Fruit fly (Drosophila melanogaster) whole organism, embryonic: ENCODE measurements around the gene CG10948.

Experiments used
- Adf1 ChIP-seq: fragments of 200-800 bp; sonication (Bioruptor generic); IDR thresholded peaks from 2 replicates; pipeline ENCODE4 v1.3.6; 2022; ENCODE audit warnings: missing biosample characterization, missing genetic modification characterization
- B-H1 ChIP-seq: fragments of 200-800 bp; sonication (Bioruptor generic); IDR thresholded peaks from 3 replicates; pipeline ENCODE4 v1.3.6; 2022; ENCODE audit warnings: missing biosample characterization, missing genetic modification characterization
- CG10431 ChIP-seq: fragments of 200-800 bp; sonication (Bioruptor generic); optimal IDR thresholded peaks from 3 replicates; lab custom pipeline; 2018; ENCODE audit warnings: missing biosample characterization, mild to moderate bottlenecking, missing genetic modification characterization
- CG10543 ChIP-seq: fragments of 200-800 bp; sonication (Bioruptor generic); optimal IDR thresholded peaks from 3 replicates; lab custom pipeline; 2017; ENCODE audit warnings: missing biosample characterization, mild to moderate bottlenecking, missing genetic modification characterization, moderate library complexity
- CG10654 ChIP-seq: fragments of 200-800 bp; sonication (Bioruptor generic); optimal IDR thresholded peaks from 2 replicates; lab custom pipeline; 2016; ENCODE audit warnings: missing biosample characterization, missing genetic modification characterization
- CG10979 ChIP-seq: fragments of 200-800 bp; sonication (Bioruptor generic); optimal IDR thresholded peaks from 2 replicates; lab custom pipeline; 2018; ENCODE audit warnings: missing biosample characterization, mild to moderate bottlenecking, missing genetic modification characterization, moderate library complexity
- CG11695 ChIP-seq: fragments of 200-800 bp; sonication (Bioruptor generic); IDR thresholded peaks from 3 replicates; pipeline ENCODE4 v1.3.6; 2022; ENCODE audit warnings: missing biosample characterization, missing genetic modification characterization
- CG13424 ChIP-seq: fragments of 200-800 bp; sonication (Bioruptor generic); optimal IDR thresholded peaks from 2 replicates; lab custom pipeline; 2019; ENCODE audit warnings: missing biosample characterization, mild to moderate bottlenecking, missing genetic modification characterization, moderate library complexity
- CG14014 ChIP-seq: fragments of 200-800 bp; sonication (Bioruptor generic); IDR thresholded peaks from 2 replicates; pipeline ENCODE4 v1.3.6; 2022; ENCODE audit warnings: missing biosample characterization, missing genetic modification characterization
- CG15269 ChIP-seq: fragments of 200-800 bp; sonication (Bioruptor generic); optimal IDR thresholded peaks from 2 replicates; lab custom pipeline; 2018; ENCODE audit warnings: missing biosample characterization, mild to moderate bottlenecking, missing genetic modification characterization, moderate library complexity
- CG1529 ChIP-seq: fragments of 200-800 bp; sonication (Bioruptor generic); optimal IDR thresholded peaks from 3 replicates; lab custom pipeline; 2018; ENCODE audit warnings: missing biosample characterization, missing genetic modification characterization
- CG15696 ChIP-seq: fragments of 200-800 bp; sonication (Bioruptor generic); optimal IDR thresholded peaks from 2 replicates; lab custom pipeline; 2019; ENCODE audit warnings: missing biosample characterization, mild to moderate bottlenecking, missing genetic modification characterization, moderate library complexity
- CG17328 ChIP-seq: fragments of 200-800 bp; sonication (Bioruptor generic); IDR thresholded peaks from 2 replicates; pipeline ENCODE4 v1.3.6; 2022; ENCODE audit warnings: missing biosample characterization, missing genetic modification characterization
- CG17361 ChIP-seq: fragments of 200-800 bp; sonication (Bioruptor generic); IDR thresholded peaks from 3 replicates; pipeline ENCODE4 v1.3.6; 2022; ENCODE audit warnings: missing biosample characterization, missing genetic modification characterization
- CG17802 ChIP-seq: fragments of 200-800 bp; sonication (Bioruptor generic); optimal IDR thresholded peaks from 2 replicates; lab custom pipeline; 2018; ENCODE audit warnings: missing biosample characterization, mild to moderate bottlenecking, missing genetic modification characterization, moderate library complexity
- CG18262 ChIP-seq: fragments of 200-800 bp; optimal IDR thresholded peaks from 3 replicates; lab custom pipeline; 2019; ENCODE audit warnings: missing biosample characterization, mild to moderate bottlenecking, missing genetic modification characterization, moderate library complexity
- CG18619 ChIP-seq: fragments of 200-800 bp; sonication (Bioruptor generic); optimal IDR thresholded peaks from 3 replicates; lab custom pipeline; 2017; ENCODE audit warnings: missing biosample characterization, mild to moderate bottlenecking, missing genetic modification characterization
- CG2116 ChIP-seq: fragments of 200-800 bp; sonication (Bioruptor generic); optimal IDR thresholded peaks from 3 replicates; lab custom pipeline; 2018; ENCODE audit warnings: missing biosample characterization, mild to moderate bottlenecking, missing genetic modification characterization
- CG3281 ChIP-seq: fragments of 200-800 bp; sonication (Bioruptor generic); optimal IDR thresholded peaks from 3 replicates; lab custom pipeline; 2017; ENCODE audit warnings: missing biosample characterization, mild to moderate bottlenecking, missing genetic modification characterization
- CG34224 ChIP-seq: fragments of 200-800 bp; sonication (Bioruptor generic); IDR thresholded peaks from 3 replicates; pipeline ENCODE4 v1.3.6; 2022; ENCODE audit warnings: missing biosample characterization, missing genetic modification characterization; ENCODE audit not compliant: partially characterized antibody
- CG34376 ChIP-seq: fragments of 200-800 bp; sonication (Bioruptor generic); optimal IDR thresholded peaks from 2 replicates; lab custom pipeline; 2018; ENCODE audit warnings: missing biosample characterization, mild to moderate bottlenecking, missing genetic modification characterization
- CG4328 ChIP-seq: fragments of 200-800 bp; sonication (Bioruptor generic); optimal IDR thresholded peaks from 3 replicates; lab custom pipeline; 2017; ENCODE audit warnings: missing biosample characterization, missing genetic modification reagents, missing genetic modification characterization
- CG6254 ChIP-seq: fragments of 200-800 bp; sonication (Bioruptor generic); optimal IDR thresholded peaks from 3 replicates; lab custom pipeline; 2017; ENCODE audit warnings: mild to moderate bottlenecking, missing biosample characterization, missing genetic modification reagents, missing genetic modification characterization
- CG6854 ChIP-seq: fragments of 200-800 bp; sonication (Bioruptor generic); optimal IDR thresholded peaks from 3 replicates; lab custom pipeline; 2017; ENCODE audit warnings: missing biosample characterization, mild to moderate bottlenecking, missing genetic modification characterization
- CG7786 ChIP-seq: fragments of 200-800 bp; sonication (Bioruptor generic); optimal IDR thresholded peaks from 2 replicates; lab custom pipeline; 2016; ENCODE audit warnings: missing biosample characterization, missing genetic modification characterization
- CG7987 ChIP-seq: fragments of 200-800 bp; sonication (Bioruptor generic); optimal IDR thresholded peaks from 2 replicates; lab custom pipeline; 2018; ENCODE audit warnings: missing biosample characterization, mild to moderate bottlenecking, missing genetic modification characterization, moderate library complexity
- CG8359 ChIP-seq: fragments of 200-800 bp; sonication (Bioruptor generic); optimal IDR thresholded peaks from 2 replicates; lab custom pipeline; 2017; ENCODE audit warnings: missing biosample characterization, mild to moderate bottlenecking, missing genetic modification characterization, borderline replicate concordance
- CG9817 ChIP-seq: fragments of 200-800 bp; sonication (Bioruptor generic); optimal IDR thresholded peaks from 2 replicates; lab custom pipeline; 2018; ENCODE audit warnings: missing biosample characterization, mild to moderate bottlenecking, missing genetic modification characterization, moderate library complexity
- E2f1 ChIP-seq: fragments of 200-800 bp; sonication (Bioruptor generic); IDR thresholded peaks from 2 replicates; pipeline ENCODE4 v1.3.6; 2022; ENCODE audit warnings: missing biosample characterization, missing genetic modification characterization
- E2f2 ChIP-seq: fragments of 200-800 bp; sonication (Bioruptor generic); IDR thresholded peaks from 2 replicates; pipeline ENCODE4 v1.3.6; 2022; ENCODE audit warnings: missing biosample characterization, missing genetic modification characterization
- Fer3 ChIP-seq: fragments of 200-800 bp; sonication (Bioruptor generic); optimal IDR thresholded peaks from 2 replicates; lab custom pipeline; 2018; ENCODE audit warnings: missing biosample characterization, mild to moderate bottlenecking, missing genetic modification characterization, moderate library complexity
- Hr51 ChIP-seq, 2 experiments: fragments of 200-800 bp; sonication (Bioruptor generic); optimal IDR thresholded peaks; 2 replicates in 1 of 2; 3 replicates in 1 of 2; lab custom pipeline; 2016 to 2018; ENCODE audit warnings: missing biosample characterization in 2 of 2, missing genetic modification characterization in 2 of 2, mild to moderate bottlenecking in 1 of 2, moderate library complexity in 1 of 2
- MBD-R2 ChIP-seq: fragments of 200-800 bp; sonication (Bioruptor generic); IDR thresholded peaks from 2 replicates; pipeline ENCODE4 v1.3.6; 2022; ENCODE audit warnings: missing biosample characterization, missing genetic modification characterization
- MESR4 ChIP-seq: fragments of 200-800 bp; sonication (Bioruptor generic); optimal IDR thresholded peaks from 2 replicates; lab custom pipeline; 2018; ENCODE audit warnings: missing biosample characterization, mild to moderate bottlenecking, missing genetic modification characterization, moderate library complexity
- MTF-1 ChIP-seq: fragments of 200-800 bp; sonication (Bioruptor generic); optimal IDR thresholded peaks from 2 replicates; lab custom pipeline; 2018; ENCODE audit warnings: missing biosample characterization, mild to moderate bottlenecking, missing genetic modification characterization, borderline replicate concordance
- Mes4 ChIP-seq: fragments of 200-800 bp; sonication (Bioruptor generic); optimal IDR thresholded peaks from 2 replicates; lab custom pipeline; 2016; ENCODE audit warnings: missing biosample characterization, missing genetic modification characterization
- Ptx1 ChIP-seq: fragments of 200-800 bp; sonication (Bioruptor generic); IDR thresholded peaks from 2 replicates; pipeline ENCODE4 v1.3.6; 2022; ENCODE audit warnings: missing biosample characterization, missing genetic modification characterization
- Rfx ChIP-seq: fragments of 200-800 bp; sonication (Bioruptor generic); IDR thresholded peaks from 2 replicates; pipeline ENCODE4 v1.3.6; 2022; ENCODE audit warnings: missing biosample characterization, missing genetic modification characterization
- Sry-δ ChIP-seq: fragments of 200-800 bp; sonication (Bioruptor generic); optimal IDR thresholded peaks from 2 replicates; lab custom pipeline; 2016; ENCODE audit warnings: missing biosample characterization, missing genetic modification characterization
- TFAM ChIP-seq: fragments of 200-800 bp; sonication (Bioruptor generic); optimal IDR thresholded peaks from 2 replicates; lab custom pipeline; 2017; ENCODE audit warnings: missing biosample characterization, missing genetic modification characterization, inconsistent platforms
- Trl ChIP-seq, 3 experiments: fragments of >200 bp in 2 of 3; fragments of 200-800 bp in 1 of 3; sonication (Bioruptor generic) in 1 of 3; optimal IDR thresholded peaks; 2 replicates in 1 of 3; 3 replicates in 2 of 3; lab custom pipeline; 2016 to 2017; ENCODE audit warnings: missing biosample characterization in 1 of 3, missing genetic modification characterization in 1 of 3
- YL-1 ChIP-seq: fragments of 200-800 bp; sonication (Bioruptor generic); optimal IDR thresholded peaks from 3 replicates; lab custom pipeline; 2017; ENCODE audit warnings: missing biosample characterization, mild to moderate bottlenecking, missing genetic modification characterization
- bab2 ChIP-seq: fragments of 200-800 bp; sonication (Bioruptor generic); optimal IDR thresholded peaks from 2 replicates; lab custom pipeline; 2016; ENCODE audit warnings: missing biosample characterization, missing genetic modification characterization
- mld ChIP-seq: fragments of 200-800 bp; sonication (Bioruptor generic); IDR thresholded peaks from 3 replicates; pipeline ENCODE4 v1.3.6; 2022; ENCODE audit warnings: missing biosample characterization, missing genetic modification characterization; ENCODE audit not compliant: partially characterized antibody
- sd ChIP-seq: fragments of 200-800 bp; sonication (Bioruptor generic); optimal IDR thresholded peaks from 3 replicates; lab custom pipeline; 2018; ENCODE audit warnings: missing biosample characterization, mild to moderate bottlenecking, missing genetic modification characterization, moderate library complexity
- tap ChIP-seq: fragments of 200-800 bp; optimal IDR thresholded peaks from 3 replicates; lab custom pipeline; 2019; ENCODE audit warnings: missing biosample characterization, mild to moderate bottlenecking, missing genetic modification characterization, moderate library complexity
- tgo ChIP-seq: fragments of 200-800 bp; sonication (Bioruptor generic); IDR thresholded peaks from 3 replicates; pipeline ENCODE4 v1.3.6; 2022; ENCODE audit warnings: missing biosample characterization, missing genetic modification characterization
- unpg ChIP-seq: fragments of 200-800 bp; sonication (Bioruptor generic); optimal IDR thresholded peaks from 3 replicates; lab custom pipeline; 2018; ENCODE audit warnings: missing biosample characterization, mild to moderate bottlenecking, missing genetic modification characterization, moderate library complexity

CG10948 gene

dm6 chr3L:12806290-12806743 lies 43.6 kb downstream of the CG10948 start (continued):
- TF ChIP-seq tap (tag; lab: Kevin White, UChicago) = peak; percentile 69
- peak; percentile 51 for TF ChIP-seq MTF-1
- peak; percentile 33 for TF ChIP-seq CG6254
- 0 out of 2 replicates have a peak, but pooled peaks have one; percentile 19 for TF ChIP-seq E2f1
- TF ChIP-seq CG17802 = no peak
- TF ChIP-seq MESR4 (GFP tag; lab: Kevin White, UChicago) = peak; percentile 28
- peak; percentile 20 for TF ChIP-seq CG1529
- TF ChIP-seq Sry-δ = no peak
- TF ChIP-seq CG4328 (GFP tag; lab: Kevin White, UChicago) = peak; percentile 52
- peak; percentile 72 for TF ChIP-seq CG34376 (GFP tag; lab: Kevin White, UChicago)
- TF ChIP-seq Adf1 (GFP tag; lab: Robert Waterston, UW) = peak; percentile 26; the same call in 1 of the 2 replicates
- no peak for TF ChIP-seq mld (GFP tag; lab: Robert Waterston, UW)
- TF ChIP-seq YL-1 = peak; percentile 80
- TF ChIP-seq CG7987 (GFP tag; lab: Kevin White, UChicago) = peak; percentile 4
- TF ChIP-seq Fer3 = peak; percentile 35
- TF ChIP-seq CG14014 (GFP tag; lab: Robert Waterston, UW) = peak; percentile 51; the same call in 1 of the 2 replicates
- peak; percentile 43 for TF ChIP-seq CG10654 (GFP tag; lab: Kevin White, UChicago)
- TF ChIP-seq sd (tag; lab: Kevin White, UChicago) = no peak
- peak; percentile 71 for TF ChIP-seq CG18262 (tag; lab: Kevin White, UChicago)
- 0 out of 3 replicates have a peak, but pooled peaks have one; percentile 44 for TF ChIP-seq CG11695 (GFP tag; lab: Robert Waterston, UW)
- no peak; the same call in 1 of the 2 replicates for TF ChIP-seq E2f2 (GFP tag; lab: Robert Waterston, UW)
- TF ChIP-seq CG6854 (GFP tag; lab: Kevin White, UChicago) = peak; percentile 25
- no peak for TF ChIP-seq Mes4 (GFP tag; lab: Kevin White, UChicago)
- TF ChIP-seq unpg = peak; percentile 68
- peak; percentile 39; the same call in 1 of the 2 replicates for TF ChIP-seq MBD-R2 (GFP tag; lab: Robert Waterston, UW)
- peak; percentile 61 for TF ChIP-seq CG10979 (tag; lab: Kevin White, UChicago)
- TF ChIP-seq CG8359 (GFP tag; lab: Kevin White, UChicago) = no peak
- no peak for TF ChIP-seq B-H1 (GFP tag; lab: Robert Waterston, UW)
- no peak for TF ChIP-seq TFAM (GFP tag; lab: Kevin White, UChicago)
- peak in 1 of 2 experiments; percentile 37 for TF ChIP-seq Trl (optimal IDR thresholded peaks at IDR 0.05; lab: Kevin White, UChicago)
- TF ChIP-seq Trl (GFP tag; optimal IDR thresholded peaks at IDR 0.05; lab: Kevin White, UChicago) = no peak
- peak; percentile 7 for TF ChIP-seq CG15696
- TF ChIP-seq CG10543 = peak; percentile 61
- peak; percentile 80 for TF ChIP-seq CG15269 (tag; lab: Kevin White, UChicago)
- TF ChIP-seq CG7786 (GFP tag; lab: Kevin White, UChicago) = no peak
- peak in 1 of 2 experiments; percentile 75 for TF ChIP-seq Hr51 (GFP tag; optimal IDR thresholded peaks at IDR 0.05; lab: Kevin White, UChicago)
- TF ChIP-seq CG10431 (GFP tag; lab: Kevin White, UChicago) = peak; percentile 44
- TF ChIP-seq CG18619 = peak; percentile 38
- 0 out of 3 replicates have a peak, but pooled peaks have one; percentile 41 for TF ChIP-seq tgo
- TF ChIP-seq bab2 = no peak
- TF ChIP-seq CG2116 (GFP tag; lab: Kevin White, UChicago) = peak; percentile 27
- 0 out of 2 replicates have a peak, but pooled peaks have one; percentile 52 for TF ChIP-seq CG17328 (GFP tag; lab: Robert Waterston, UW)
- TF ChIP-seq CG3281 (GFP tag; lab: Kevin White, UChicago) = peak; percentile 59
- TF ChIP-seq CG34224 (GFP tag; lab: Robert Waterston, UW) = no peak
- peak; percentile 6 for TF ChIP-seq CG9817 (tag; lab: Kevin White, UChicago)
- peak; percentile 57 for TF ChIP-seq Ptx1
- peak; percentile 58 for TF ChIP-seq Rfx (GFP tag; lab: Robert Waterston, UW)
- TF ChIP-seq CG17361 (GFP tag; lab: Robert Waterston, UW) = peak; percentile 47; the same call in 1 of the 3 replicates
- peak; percentile 65 for TF ChIP-seq CG13424 (tag; lab: Kevin White, UChicago)
